Worm (Caenorhabditis elegans) whole organism, late embryonic: ENCODE results near the gene Y61B8A.6.

Experiments used
- ceh-9 ChIP-seq: sonication (generic microtip); optimal IDR thresholded peaks from 2 replicates; lab custom pipeline; 2016; ENCODE audit warnings: mild to moderate bottlenecking, missing genetic modification characterization, inconsistent platforms, missing compliant biosample characterization
- dve-1 ChIP-seq: sonication (generic microtip); optimal IDR thresholded peaks from 2 replicates; lab custom pipeline; 2017; ENCODE audit warnings: antibody characterized with exemption, mild to moderate bottlenecking, missing genetic modification characterization, missing compliant biosample characterization
- elt-2 ChIP-seq: sonication (generic microtip); optimal IDR thresholded peaks from 2 replicates; lab custom pipeline; 2016; ENCODE audit warnings: missing genetic modification reagents, missing genetic modification characterization, missing compliant biosample characterization
- nfya-1 ChIP-seq: sonication (generic microtip); optimal IDR thresholded peaks from 2 replicates; lab custom pipeline; 2017; ENCODE audit warnings: missing genetic modification characterization, mild to moderate bottlenecking, missing compliant biosample characterization, antibody characterized with exemption, moderate library complexity
- nhr-11 ChIP-seq: fragments of 150-350 bp; optimal IDR thresholded peaks from 2 replicates; lab custom pipeline; 2014; ENCODE audit warnings: missing biosample characterization, missing genetic modification characterization
- nhr-232 ChIP-seq: sonication (generic microtip); optimal IDR thresholded peaks from 2 replicates; lab custom pipeline; 2016; ENCODE audit warnings: missing genetic modification characterization, missing compliant biosample characterization
- odd-2 ChIP-seq: sonication (generic microtip); optimal IDR thresholded peaks from 2 replicates; lab custom pipeline; 2017; ENCODE audit warnings: antibody characterized with exemption, mild to moderate bottlenecking, missing genetic modification characterization, missing compliant biosample characterization
- pag-3 ChIP-seq: sonication (generic microtip); optimal IDR thresholded peaks from 2 replicates; lab custom pipeline; 2016; ENCODE audit warnings: missing compliant biosample characterization, missing genetic modification characterization, borderline replicate concordance
- rnt-1 ChIP-seq: sonication (generic microtip); optimal IDR thresholded peaks from 2 replicates; lab custom pipeline; 2016; ENCODE audit warnings: missing genetic modification characterization, missing compliant biosample characterization
- syd-9 ChIP-seq: sonication (generic microtip); optimal IDR thresholded peaks from 2 replicates; lab custom pipeline; 2016; ENCODE audit warnings: mild to moderate bottlenecking, missing genetic modification characterization, moderate library complexity, missing compliant biosample characterization

ce11 chrV:17272112-17272511, 20.4 kb downstream of the Y61B8A.6 start:
- TF ChIP-seq elt-2 (tag; lab: Kevin White, UChicago) (no peak), odd-2 (tag; lab: Kevin White, UChicago) (no peak), nhr-11 (tag; lab: Kevin White, UChicago) (no peak), syd-9 (no peak), ceh-9 (tag; lab: Kevin White, UChicago) (no peak), pag-3 (tag; lab: Kevin White, UChicago) (no peak), dve-1 (tag; lab: Kevin White, UChicago) (no peak), nfya-1 (no peak), rnt-1 (no peak), nhr-232 (tag; lab: Kevin White, UChicago) (no peak)
